Fruit fly (Drosophila melanogaster): ENCODE measurements around the gene CG4611.

Gene CG4611

DNA sequence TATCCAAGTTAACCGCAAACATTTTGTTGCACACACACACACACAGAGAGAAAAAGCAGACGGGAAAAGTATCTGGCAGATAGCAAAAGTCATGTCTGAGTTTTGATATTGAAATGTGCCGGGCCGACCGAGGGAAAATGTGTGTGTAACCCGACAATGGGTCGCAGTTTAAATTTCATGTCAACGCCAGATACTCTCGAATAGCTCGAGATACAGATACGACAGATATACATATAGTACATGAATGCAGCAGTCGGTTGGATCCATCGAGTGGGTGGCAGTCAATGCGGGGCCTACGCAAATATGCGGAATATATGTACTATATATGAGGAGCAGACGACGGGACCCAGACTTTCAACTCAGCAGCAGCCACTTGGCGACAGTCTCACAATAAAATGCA lies 39.9 kb downstream of the CG4611 start:
- TF ChIP-seq CG17806 (tag; optimal IDR thresholded peaks at IDR 0.05) (no peak), CG9948 (tag; optimal IDR thresholded peaks at IDR 0.05) (no peak), CG13204 (GFP tag; optimal IDR thresholded peaks at IDR 0.05) (peak; percentile 17), CG4496 (GFP tag; IDR thresholded peaks at IDR 0.05) (0 out of 3 replicates have a peak, but pooled peaks have one; percentile 14), gl (tag; optimal IDR thresholded peaks at IDR 0.05) (no peak), Snoo (tag; optimal IDR thresholded peaks at IDR 0.05) (no peak), Pif1B (GFP tag; optimal IDR thresholded peaks at IDR 0.05) (no peak), CG32121 (GFP tag; IDR thresholded peaks at IDR 0.05) (no peak), EcR (GFP tag; optimal IDR thresholded peaks at IDR 0.05) (peak; percentile 58), CG15710 (tag; optimal IDR thresholded peaks at IDR 0.05) (no peak), CG34367 (tag; optimal IDR thresholded peaks at IDR 0.05) (no peak), Pif1A (GFP tag; optimal IDR thresholded peaks at IDR 0.05) (no peak), D1 (tag; optimal IDR thresholded peaks at IDR 0.05) (no peak), fd96Ca (GFP tag; IDR thresholded peaks at IDR 0.05) (no peak), CG8159 (tag; optimal IDR thresholded peaks at IDR 0.05) (no peak), CG10348 (GFP tag; IDR thresholded peaks at IDR 0.05) (no peak), CG14655 (GFP tag; optimal IDR thresholded peaks at IDR 0.05) (peak; percentile 20), CG8301 (tag; optimal IDR thresholded peaks at IDR 0.05) (no peak), CG12605 (GFP tag; IDR thresholded peaks at IDR 0.05) (no peak), Ets98B (GFP tag; IDR thresholded peaks at IDR 0.05) (no peak), rn (GFP tag; IDR thresholded peaks at IDR 0.05) (no peak)

DNA sequence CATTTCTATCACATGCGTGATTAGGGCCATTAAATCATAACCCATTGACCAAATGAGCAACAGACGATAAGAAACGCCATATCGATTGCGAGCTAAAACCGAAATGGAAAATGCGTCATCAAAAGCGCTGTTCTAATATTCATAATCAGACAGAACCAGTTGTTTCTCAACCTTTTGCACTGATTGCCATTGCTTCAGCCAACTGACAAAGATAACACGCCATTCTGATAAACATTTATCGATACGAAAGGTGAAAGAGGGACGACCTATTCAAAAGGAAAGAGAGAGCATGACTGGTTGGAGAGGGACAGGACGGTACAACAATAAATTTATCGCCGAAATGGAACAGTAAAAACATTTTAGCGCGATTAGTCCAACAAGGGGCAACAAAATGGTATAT lies 40.6 kb downstream of the CG4611 start:
- TF ChIP-seq EcR (GFP tag; optimal IDR thresholded peaks at IDR 0.05) = peak; percentile 81
- no peak for TF ChIP-seq CG32121 (GFP tag; IDR thresholded peaks at IDR 0.05)

DNA sequence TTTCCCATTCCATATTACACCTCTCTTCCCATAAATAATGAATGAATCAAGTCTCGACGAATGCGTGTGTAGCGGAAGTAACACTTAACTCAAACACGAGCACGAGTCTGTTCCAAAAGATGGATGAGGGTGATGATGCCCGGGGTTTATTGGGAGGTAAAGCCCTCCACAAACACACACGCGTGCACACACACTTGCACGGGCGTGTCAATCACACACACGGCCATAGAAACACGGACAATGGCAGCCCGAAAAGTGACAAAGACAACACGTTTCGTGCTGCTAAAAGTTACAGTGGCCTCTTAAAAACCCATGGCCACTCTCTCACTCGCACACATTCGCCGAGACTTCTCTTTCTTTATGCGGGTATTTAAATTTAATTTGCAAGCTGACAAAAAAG lies 42.7 kb downstream of the CG4611 start:
- no peak for TF ChIP-seq CG15710 (tag; optimal IDR thresholded peaks at IDR 0.05)
- no peak for TF ChIP-seq fd96Ca (GFP tag; IDR thresholded peaks at IDR 0.05)
- TF ChIP-seq gl (tag; optimal IDR thresholded peaks at IDR 0.05) = no peak
- no peak for TF ChIP-seq CG8159 (tag; optimal IDR thresholded peaks at IDR 0.05)
- TF ChIP-seq CG9948 (tag; optimal IDR thresholded peaks at IDR 0.05) = no peak
- TF ChIP-seq D1 (tag; optimal IDR thresholded peaks at IDR 0.05) = no peak
- no peak for TF ChIP-seq CG10348 (GFP tag; IDR thresholded peaks at IDR 0.05)
- TF ChIP-seq EcR (GFP tag; optimal IDR thresholded peaks at IDR 0.05) = no peak
- no peak for TF ChIP-seq CG13204 (GFP tag; optimal IDR thresholded peaks at IDR 0.05)
- no peak for TF ChIP-seq Pif1A (GFP tag; optimal IDR thresholded peaks at IDR 0.05)
- no peak for TF ChIP-seq CG32121 (GFP tag; IDR thresholded peaks at IDR 0.05)
- no peak for TF ChIP-seq rn (GFP tag; IDR thresholded peaks at IDR 0.05)

DNA sequence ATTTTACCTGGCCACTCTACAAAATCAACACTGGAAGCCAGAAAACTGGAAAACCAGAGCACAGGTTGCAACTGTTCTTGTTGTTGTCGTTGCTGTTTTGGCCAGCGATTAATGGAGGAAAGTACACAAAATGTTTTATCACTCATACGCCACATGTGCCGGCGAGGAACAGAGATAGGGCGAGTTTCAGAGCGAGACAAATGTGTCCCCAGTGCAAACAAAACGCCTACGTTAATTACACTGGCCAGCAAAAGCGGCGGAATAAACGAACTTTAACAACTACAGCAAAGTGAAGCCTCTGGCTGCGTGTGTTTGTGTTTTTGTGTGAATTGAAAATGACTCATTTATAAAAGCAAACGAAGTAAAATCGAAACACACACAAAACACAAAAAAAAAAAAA lies 44.0 kb downstream of the CG4611 start:
- TF ChIP-seq gl (tag; optimal IDR thresholded peaks at IDR 0.05) (no peak), D1 (tag; optimal IDR thresholded peaks at IDR 0.05) (no peak), Snoo (tag; optimal IDR thresholded peaks at IDR 0.05) (no peak), fd96Ca (GFP tag; IDR thresholded peaks at IDR 0.05) (no peak), CG17806 (tag; optimal IDR thresholded peaks at IDR 0.05) (no peak), CG12605 (GFP tag; IDR thresholded peaks at IDR 0.05) (no peak), EcR (GFP tag; optimal IDR thresholded peaks at IDR 0.05) (no peak), Pif1A (GFP tag; optimal IDR thresholded peaks at IDR 0.05) (no peak), CG8301 (tag; optimal IDR thresholded peaks at IDR 0.05) (no peak), CG13204 (GFP tag; optimal IDR thresholded peaks at IDR 0.05) (no peak), CG32121 (GFP tag; IDR thresholded peaks at IDR 0.05) (no peak), CG34367 (tag; optimal IDR thresholded peaks at IDR 0.05) (no peak)

DNA sequence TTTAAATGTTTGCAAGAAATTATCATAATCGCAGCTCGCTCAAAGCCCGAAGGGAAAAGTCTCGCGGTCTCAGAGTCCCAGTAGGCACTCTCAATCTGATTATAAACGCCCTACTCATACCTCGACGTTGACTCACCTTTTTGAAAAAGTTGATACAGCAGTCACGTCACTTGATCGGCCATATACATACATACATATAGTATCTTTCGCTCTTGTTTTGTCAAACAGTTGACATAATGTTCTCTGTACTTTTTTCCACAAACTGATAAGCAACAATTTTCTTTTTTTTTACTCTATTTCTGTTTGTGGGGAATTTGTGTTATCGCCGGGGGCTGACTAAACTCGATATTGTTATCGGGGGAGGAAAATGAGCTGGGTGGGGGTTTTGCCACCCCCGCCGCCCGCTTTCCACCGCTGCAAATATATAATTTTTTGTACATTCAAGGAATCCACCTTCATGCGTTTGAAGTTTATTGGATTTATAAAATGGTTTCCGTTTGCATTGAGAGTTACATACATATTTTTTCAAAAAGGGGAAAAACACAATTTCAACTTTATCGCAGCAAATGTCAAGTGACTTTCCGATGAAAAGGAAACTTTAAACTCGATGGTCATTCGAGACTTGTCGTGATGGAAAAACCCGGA lies 44.9 kb downstream of the CG4611 start:
- no peak for TF ChIP-seq CG8301 (tag; optimal IDR thresholded peaks at IDR 0.05)
- no peak for TF ChIP-seq CG8159 (tag; optimal IDR thresholded peaks at IDR 0.05)
- TF ChIP-seq CG10348 (GFP tag; IDR thresholded peaks at IDR 0.05) = no peak
- TF ChIP-seq rn (GFP tag; IDR thresholded peaks at IDR 0.05) = no peak
- TF ChIP-seq EcR (GFP tag; optimal IDR thresholded peaks at IDR 0.05) = no peak
- no peak for TF ChIP-seq fd96Ca (GFP tag; IDR thresholded peaks at IDR 0.05)
- TF ChIP-seq CG34367 (tag; optimal IDR thresholded peaks at IDR 0.05) = no peak
- no peak for TF ChIP-seq CG4496 (GFP tag; IDR thresholded peaks at IDR 0.05)
- no peak for TF ChIP-seq gl (tag; optimal IDR thresholded peaks at IDR 0.05)
- no peak for TF ChIP-seq Pif1A (GFP tag; optimal IDR thresholded peaks at IDR 0.05)
- TF ChIP-seq D1 (tag; optimal IDR thresholded peaks at IDR 0.05) = no peak
- no peak for TF ChIP-seq CG17806 (tag; optimal IDR thresholded peaks at IDR 0.05)
- TF ChIP-seq Ets98B (GFP tag; IDR thresholded peaks at IDR 0.05) = no peak
- TF ChIP-seq CG14655 (GFP tag; optimal IDR thresholded peaks at IDR 0.05) = no peak
- TF ChIP-seq Snoo (tag; optimal IDR thresholded peaks at IDR 0.05) = no peak
- no peak for TF ChIP-seq CG9948 (tag; optimal IDR thresholded peaks at IDR 0.05)
- no peak for TF ChIP-seq Pif1B (GFP tag; optimal IDR thresholded peaks at IDR 0.05)
- no peak for TF ChIP-seq CG32121 (GFP tag; IDR thresholded peaks at IDR 0.05)

DNA sequence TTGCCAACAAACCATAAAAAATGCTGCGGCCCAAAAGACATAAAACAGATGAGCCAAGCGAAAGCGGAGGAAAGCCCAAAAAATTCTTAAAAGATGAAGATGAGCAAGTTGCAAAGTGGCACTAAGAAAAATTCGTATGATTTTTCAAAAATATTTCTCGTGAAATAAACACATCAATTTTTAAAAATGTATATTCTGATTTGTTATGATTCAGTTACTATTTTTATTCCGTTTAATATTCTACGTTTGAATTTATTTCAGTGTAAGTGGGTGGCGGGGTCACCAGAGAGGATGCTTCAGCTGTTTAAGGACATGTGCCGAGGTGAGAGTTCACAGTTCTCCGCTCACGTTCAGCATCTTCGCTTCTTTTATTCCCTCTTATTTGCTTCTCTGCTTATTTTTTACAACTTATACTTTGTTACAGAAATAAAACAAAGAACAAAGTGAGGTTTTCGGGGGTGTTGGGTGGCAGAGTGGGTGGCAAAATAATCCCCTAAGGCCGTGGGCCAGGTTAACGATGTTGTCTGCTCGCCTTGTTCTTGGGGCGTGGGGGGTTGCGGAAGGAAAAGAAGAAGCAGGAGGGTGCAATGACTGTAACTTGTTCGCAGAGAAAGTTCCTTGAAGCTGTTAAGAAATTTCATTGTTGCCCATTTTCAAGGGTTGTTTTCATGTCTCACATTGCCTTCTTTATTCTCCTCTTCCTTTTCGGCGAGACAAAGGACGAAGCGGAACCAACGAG lies 46.2 kb downstream of the CG4611 start:
- no peak for TF ChIP-seq Pif1B (GFP tag; optimal IDR thresholded peaks at IDR 0.05)
- TF ChIP-seq rn (GFP tag; IDR thresholded peaks at IDR 0.05) = no peak
- peak; percentile 28 for TF ChIP-seq CG17806 (tag; optimal IDR thresholded peaks at IDR 0.05)
- TF ChIP-seq CG9948 (tag; optimal IDR thresholded peaks at IDR 0.05) = peak; percentile 17
- no peak for TF ChIP-seq D1 (tag; optimal IDR thresholded peaks at IDR 0.05)
- TF ChIP-seq gl (tag; optimal IDR thresholded peaks at IDR 0.05) = no peak
- TF ChIP-seq CG32121 (GFP tag; IDR thresholded peaks at IDR 0.05) = no peak
- peak; percentile 30 for TF ChIP-seq Pif1A (GFP tag; optimal IDR thresholded peaks at IDR 0.05)
- peak; percentile 21 for TF ChIP-seq CG15710 (tag; optimal IDR thresholded peaks at IDR 0.05)
- peak; percentile 40; the same call in 1 of the 3 replicates for TF ChIP-seq CG4496 (GFP tag; IDR thresholded peaks at IDR 0.05)
- peak; percentile 18 for TF ChIP-seq CG14655 (GFP tag; optimal IDR thresholded peaks at IDR 0.05)
- no peak for TF ChIP-seq CG10348 (GFP tag; IDR thresholded peaks at IDR 0.05)
- no peak for TF ChIP-seq fd96Ca (GFP tag; IDR thresholded peaks at IDR 0.05)
- TF ChIP-seq CG34367 (tag; optimal IDR thresholded peaks at IDR 0.05) = no peak
- no peak for TF ChIP-seq CG13204 (GFP tag; optimal IDR thresholded peaks at IDR 0.05)
- TF ChIP-seq Ets98B (GFP tag; IDR thresholded peaks at IDR 0.05) = no peak
- no peak for TF ChIP-seq CG12605 (GFP tag; IDR thresholded peaks at IDR 0.05)
- TF ChIP-seq CG8301 (tag; optimal IDR thresholded peaks at IDR 0.05) = peak; percentile 16
- peak; percentile 11 for TF ChIP-seq Snoo (tag; optimal IDR thresholded peaks at IDR 0.05)
- peak; percentile 52 for TF ChIP-seq CG8159 (tag; optimal IDR thresholded peaks at IDR 0.05)
- TF ChIP-seq EcR (GFP tag; optimal IDR thresholded peaks at IDR 0.05) = no peak

Measured in whole organism, pupa.